Worm (Caenorhabditis elegans) whole organism, L4 larva: ENCODE measurements around the gene ZK512.8.

Source experiments
- aly-2 ChIP-seq: sonication (generic microtip); optimal IDR thresholded peaks from 2 replicates; lab custom pipeline; 2018; ENCODE audit warnings: missing biosample characterization, missing genetic modification characterization
- ces-1 ChIP-seq: fragments of 150-350 bp; sonication (generic microtip); optimal IDR thresholded peaks from 4 replicates; lab custom pipeline; 2014; ENCODE audit warnings: missing biosample characterization, missing genetic modification reagents, missing genetic modification characterization
- dmd-6 ChIP-seq: fragments of 200-800 bp; sonication (Bioruptor generic); IDR thresholded peaks from 2 replicates; pipeline ENCODE4 v1.3.6; 2022; ENCODE audit warnings: missing genetic modification reagents, missing genetic modification characterization, missing compliant biosample characterization
- nhr-237 ChIP-seq: sonication (generic microtip); optimal IDR thresholded peaks from 2 replicates; lab custom pipeline; 2017; ENCODE audit warnings: missing biosample characterization, missing genetic modification characterization
- vab-7 ChIP-seq: fragments of 200-800 bp; sonication (Bioruptor generic); IDR thresholded peaks from 2 replicates; pipeline ENCODE4 v1.3.6; 2022; ENCODE audit warnings: missing genetic modification reagents, missing genetic modification characterization, missing compliant biosample characterization

DNA sequence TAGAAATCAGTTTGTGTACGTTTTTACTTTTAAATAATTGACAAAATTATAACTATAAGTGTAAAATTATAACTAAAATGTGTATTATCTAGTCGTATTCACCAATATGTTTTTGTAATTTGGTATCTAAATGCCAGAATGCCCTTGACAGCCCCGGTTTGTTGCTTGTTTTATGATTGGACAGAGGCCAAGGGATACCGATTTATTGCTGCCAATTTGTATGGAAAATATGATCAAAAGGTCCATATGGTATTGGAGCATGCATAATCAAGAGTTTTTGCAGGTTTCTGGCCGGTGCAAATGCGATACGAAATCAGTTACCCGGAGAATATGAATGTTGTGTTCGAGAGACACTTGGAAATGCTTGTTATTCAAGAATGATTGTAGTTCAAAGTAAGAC, 30.1 kb upstream of the ZK512.8 start:
- TF ChIP-seq nhr-237 (tag; lab: Kevin White, UChicago) = no peak
- no peak for TF ChIP-seq vab-7
- TF ChIP-seq ces-1 (GFP tag; lab: Kevin White, UChicago) = no peak
- TF ChIP-seq aly-2 (tag; lab: Kevin White, UChicago) = no peak
- TF ChIP-seq dmd-6 (GFP tag; lab: Robert Waterston, UW) = no peak
